Fruit fly (Drosophila melanogaster) whole organism, embryonic: ENCODE measurements around the gene CG13631.

Experiments used
- Ada2b ChIP-seq: fragments of 200-800 bp; sonication (Bioruptor generic); IDR thresholded peaks from 2 replicates; pipeline ENCODE4 v1.3.6; 2022; ENCODE audit warnings: missing biosample characterization, missing genetic modification characterization
- CG10431 ChIP-seq: fragments of 200-800 bp; sonication (Bioruptor generic); optimal IDR thresholded peaks from 3 replicates; lab custom pipeline; 2018; ENCODE audit warnings: missing biosample characterization, mild to moderate bottlenecking, missing genetic modification characterization
- CG11456 ChIP-seq: fragments of 200-800 bp; sonication (Bioruptor generic); IDR thresholded peaks from 3 replicates; pipeline ENCODE4 v1.3.6; 2022; ENCODE audit warnings: missing biosample characterization, missing genetic modification characterization
- CG11560 ChIP-seq: fragments of 200-800 bp; sonication (Bioruptor generic); IDR thresholded peaks from 3 replicates; pipeline ENCODE4 v1.3.6; 2022; ENCODE audit warnings: missing biosample characterization, missing genetic modification characterization
- CG13123 ChIP-seq: fragments of 200-800 bp; sonication (Bioruptor generic); optimal IDR thresholded peaks from 2 replicates; lab custom pipeline; 2016; ENCODE audit warnings: missing biosample characterization, missing genetic modification characterization
- CG13296 ChIP-seq: fragments of 200-800 bp; sonication (Bioruptor generic); optimal IDR thresholded peaks from 3 replicates; lab custom pipeline; 2018; ENCODE audit warnings: missing biosample characterization, mild to moderate bottlenecking, missing genetic modification characterization
- CG13775 ChIP-seq: fragments of 200-800 bp; sonication (Bioruptor generic); optimal IDR thresholded peaks from 3 replicates; lab custom pipeline; 2017; ENCODE audit warnings: missing biosample characterization, mild to moderate bottlenecking, missing genetic modification characterization
- CG16779 ChIP-seq: fragments of 200-800 bp; sonication (Bioruptor generic); IDR thresholded peaks from 2 replicates; pipeline ENCODE4 v1.3.6; 2022; ENCODE audit warnings: missing biosample characterization, missing genetic modification characterization
- CG17802 ChIP-seq: fragments of 200-800 bp; sonication (Bioruptor generic); optimal IDR thresholded peaks from 2 replicates; lab custom pipeline; 2018; ENCODE audit warnings: missing biosample characterization, mild to moderate bottlenecking, missing genetic modification characterization, moderate library complexity
- CG18764 ChIP-seq: fragments of 200-800 bp; sonication (Bioruptor generic); optimal IDR thresholded peaks from 3 replicates; lab custom pipeline; 2016; ENCODE audit warnings: missing biosample characterization, missing genetic modification characterization
- CG2120 ChIP-seq: fragments of 200-800 bp; sonication (Bioruptor generic); optimal IDR thresholded peaks from 3 replicates; lab custom pipeline; 2016; ENCODE audit warnings: missing biosample characterization, missing genetic modification characterization
- CG2129 ChIP-seq: fragments of 200-800 bp; sonication (Bioruptor generic); IDR thresholded peaks from 2 replicates; pipeline ENCODE4 v1.3.6; 2022; ENCODE audit warnings: missing biosample characterization, missing genetic modification characterization; ENCODE audit not compliant: partially characterized antibody
- CG30403 ChIP-seq: fragments of 200-800 bp; sonication (Bioruptor generic); optimal IDR thresholded peaks from 3 replicates; lab custom pipeline; 2016; ENCODE audit warnings: missing biosample characterization, missing genetic modification characterization
- CG3163 ChIP-seq: fragments of 200-800 bp; sonication (Bioruptor generic); optimal IDR thresholded peaks from 3 replicates; lab custom pipeline; 2016; ENCODE audit warnings: missing biosample characterization, missing genetic modification characterization
- CG32532 ChIP-seq: fragments of 200-800 bp; sonication (Bioruptor generic); IDR thresholded peaks from 2 replicates; pipeline ENCODE4 v1.3.6; 2022; ENCODE audit warnings: missing biosample characterization, missing genetic modification characterization
- CG4424 ChIP-seq: fragments of 200-800 bp; sonication (Bioruptor generic); optimal IDR thresholded peaks from 3 replicates; lab custom pipeline; 2016; ENCODE audit warnings: missing biosample characterization, missing genetic modification characterization
- CG6813 ChIP-seq: fragments of 200-800 bp; sonication (Bioruptor generic); optimal IDR thresholded peaks from 2 replicates; lab custom pipeline; 2017; ENCODE audit warnings: missing biosample characterization, missing genetic modification characterization, mild to moderate bottlenecking, moderate library complexity, missing genetic modification reagents
- CG9609 ChIP-seq: fragments of 200-800 bp; sonication (Bioruptor generic); optimal IDR thresholded peaks from 3 replicates; lab custom pipeline; 2016; ENCODE audit warnings: missing biosample characterization, missing genetic modification characterization
- CG9932 ChIP-seq: fragments of 200-800 bp; sonication (Bioruptor generic); IDR thresholded peaks from 2 replicates; pipeline ENCODE4 v1.3.6; 2022; ENCODE audit warnings: missing biosample characterization, missing genetic modification characterization
- CHES-1-like ChIP-seq: fragments of 200-800 bp; sonication (Bioruptor generic); optimal IDR thresholded peaks from 2 replicates; lab custom pipeline; 2016; ENCODE audit warnings: missing biosample characterization, missing genetic modification characterization
- Deaf1 ChIP-seq: fragments of 200-800 bp; optimal IDR thresholded peaks from 3 replicates; lab custom pipeline; 2019; ENCODE audit warnings: missing biosample characterization, mild to moderate bottlenecking, missing genetic modification characterization, moderate library complexity
- Doc2 ChIP-seq: fragments of 200-800 bp; sonication (Bioruptor generic); IDR thresholded peaks from 2 replicates; pipeline ENCODE4 v1.3.6; 2022; ENCODE audit warnings: missing biosample characterization, missing genetic modification characterization
- Drgx ChIP-seq: fragments of 200-800 bp; sonication (Bioruptor generic); IDR thresholded peaks from 2 replicates; pipeline ENCODE4 v1.3.6; 2022; ENCODE audit warnings: missing biosample characterization, missing genetic modification characterization
- Ets65A ChIP-seq: fragments of 200-800 bp; sonication (Bioruptor generic); peaks from one replicate; lab custom pipeline; 2016; ENCODE audit warnings: missing biosample characterization, missing genetic modification characterization
- HmgD ChIP-seq: fragments of 200-800 bp; sonication (Bioruptor generic); optimal IDR thresholded peaks from 3 replicates; lab custom pipeline; 2016; ENCODE audit warnings: missing biosample characterization, missing genetic modification characterization
- Hr78 ChIP-seq, 2 experiments: fragments of 200-800 bp in 1 of 2; fragments of >200 bp in 1 of 2; sonication (Bioruptor generic) in 1 of 2; optimal IDR thresholded peaks; 2 replicates each; lab custom pipeline; 2017 to 2019; ENCODE audit warnings: missing biosample characterization in 2 of 2, missing genetic modification characterization in 2 of 2, mild to moderate bottlenecking in 1 of 2, moderate library complexity in 1 of 2
- MBD-R2 ChIP-seq: fragments of 200-800 bp; sonication (Bioruptor generic); IDR thresholded peaks from 2 replicates; pipeline ENCODE4 v1.3.6; 2022; ENCODE audit warnings: missing biosample characterization, missing genetic modification characterization
- Scr ChIP-seq: fragments of 200-800 bp; sonication (Bioruptor generic); IDR thresholded peaks from 2 replicates; pipeline ENCODE4 v1.3.6; 2022; ENCODE audit warnings: missing biosample characterization, missing genetic modification characterization; ENCODE audit not compliant: partially characterized antibody
- Six4 ChIP-seq: fragments of 200-800 bp; sonication (Bioruptor generic); optimal IDR thresholded peaks from 2 replicates; lab custom pipeline; 2016; ENCODE audit warnings: missing biosample characterization, missing genetic modification characterization
- Tbp ChIP-seq: fragments of >200 bp; optimal IDR thresholded peaks from 2 replicates; lab custom pipeline; 2018; ENCODE audit warnings: missing biosample characterization, missing genetic modification characterization
- Trl ChIP-seq, 3 experiments: fragments of >200 bp in 2 of 3; fragments of 200-800 bp in 1 of 3; sonication (Bioruptor generic) in 1 of 3; optimal IDR thresholded peaks; 2 replicates in 1 of 3; 3 replicates in 2 of 3; lab custom pipeline; 2016 to 2017; ENCODE audit warnings: missing biosample characterization in 1 of 3, missing genetic modification characterization in 1 of 3
- Xrp1 ChIP-seq: fragments of 200-800 bp; sonication (Bioruptor generic); IDR thresholded peaks from 2 replicates; pipeline ENCODE4 v1.3.6; 2022; ENCODE audit warnings: missing biosample characterization, missing genetic modification characterization
- ato ChIP-seq: fragments of 200-800 bp; sonication (Bioruptor generic); IDR thresholded peaks from 2 replicates; pipeline ENCODE4 v1.3.6; 2022; ENCODE audit warnings: missing biosample characterization, missing genetic modification characterization; ENCODE audit not compliant: partially characterized antibody
- gsb-n ChIP-seq: fragments of 200-800 bp; sonication (Bioruptor generic); optimal IDR thresholded peaks from 3 replicates; lab custom pipeline; 2018; ENCODE audit warnings: missing biosample characterization, mild to moderate bottlenecking, missing genetic modification characterization
- hb ChIP-seq: fragments of 200-800 bp; sonication (Bioruptor generic); IDR thresholded peaks from 3 replicates; pipeline ENCODE4 v1.3.6; 2022; ENCODE audit warnings: missing biosample characterization, missing genetic modification characterization; ENCODE audit not compliant: partially characterized antibody
- hbn ChIP-seq: fragments of 200-800 bp; sonication (Bioruptor generic); IDR thresholded peaks from 2 replicates; pipeline ENCODE4 v1.3.6; 2022; ENCODE audit warnings: missing biosample characterization, missing genetic modification characterization; ENCODE audit not compliant: partially characterized antibody
- kni ChIP-seq: fragments of 200-800 bp; sonication (Bioruptor generic); optimal IDR thresholded peaks from 3 replicates; lab custom pipeline; 2017; ENCODE audit warnings: mild to moderate bottlenecking, missing biosample characterization, missing genetic modification reagents, missing genetic modification characterization
- run ChIP-seq: fragments of 200-800 bp; sonication (Bioruptor generic); optimal IDR thresholded peaks from 3 replicates; lab custom pipeline; 2018; ENCODE audit warnings: missing biosample characterization, mild to moderate bottlenecking, missing genetic modification characterization
- sqz ChIP-seq: fragments of 200-800 bp; sonication (Bioruptor generic); optimal IDR thresholded peaks from 3 replicates; lab custom pipeline; 2018; ENCODE audit warnings: missing biosample characterization, mild to moderate bottlenecking, missing genetic modification characterization
- sr ChIP-seq: fragments of 200-800 bp; sonication (Bioruptor generic); IDR thresholded peaks from 3 replicates; pipeline ENCODE4 v1.3.6; 2022; ENCODE audit warnings: missing biosample characterization, missing genetic modification characterization
- tgo ChIP-seq: fragments of 200-800 bp; sonication (Bioruptor generic); IDR thresholded peaks from 3 replicates; pipeline ENCODE4 v1.3.6; 2022; ENCODE audit warnings: missing biosample characterization, missing genetic modification characterization
- twi ChIP-seq: fragments of 200-800 bp; optimal IDR thresholded peaks from 2 replicates; lab custom pipeline; 2019; ENCODE audit warnings: missing biosample characterization, mild to moderate bottlenecking, missing genetic modification characterization, moderate library complexity
- vnd ChIP-seq: fragments of 200-800 bp; sonication (Bioruptor generic); IDR thresholded peaks from 3 replicates; pipeline ENCODE4 v1.3.6; 2022; ENCODE audit warnings: missing biosample characterization, missing genetic modification characterization; ENCODE audit not compliant: partially characterized antibody
- yki ChIP-seq: fragments of >200 bp; optimal IDR thresholded peaks from 3 replicates; lab custom pipeline; 2018
- zen2 ChIP-seq: fragments of 200-800 bp; sonication (Bioruptor generic); IDR thresholded peaks from 3 replicates; pipeline ENCODE4 v1.3.6; 2022; ENCODE audit warnings: missing biosample characterization, missing genetic modification characterization; ENCODE audit not compliant: partially characterized antibody

CG13631 gene

dm6 chr3R:24753561-24754027 is 15.6 kb upstream of the CG13631 start, which contains the start of gene asp (continued):
- TF ChIP-seq vnd (GFP tag; lab: Robert Waterston, UW) (peak; percentile 85), CG9932 (GFP tag; lab: Robert Waterston, UW) (0 out of 2 replicates have a peak, but pooled peaks have one; percentile 30), CG30403 (peak; percentile 52), Xrp1 (GFP tag; lab: Robert Waterston, UW) (0 out of 2 replicates have a peak, but pooled peaks have one; percentile 11), zen2 (peak; percentile 54), CG18764 (GFP tag; lab: Kevin White, UChicago) (no peak), Six4 (GFP tag; lab: Kevin White, UChicago) (peak; percentile 47), CG4424 (GFP tag; lab: Kevin White, UChicago) (no peak), CG17802 (tag; lab: Kevin White, UChicago) (peak; percentile 98), hb (GFP tag; lab: Robert Waterston, UW) (peak; percentile 84), Tbp (GFP tag; lab: Kevin White, UChicago) (no peak), CG11560 (peak; percentile 73; the same call in 2 of the 3 replicates), tgo (GFP tag; lab: Robert Waterston, UW) (peak; percentile 21; the same call in 1 of the 3 replicates), Ada2b (GFP tag; lab: Robert Waterston, UW) (0 out of 2 replicates have a peak, but pooled peaks have one; percentile 10), CG2129 (GFP tag; lab: Robert Waterston, UW) (peak; percentile 63)

- TF ChIP-seq Ets65A (GFP tag; lab: Kevin White, UChicago) (peak; percentile 43), CG9609 (GFP tag; lab: Kevin White, UChicago) (no peak)
Observed at dm6 chr3R:24764971-24765370, 4.2 kb upstream of the CG13631 start, which contains the start of gene AstA. AstA (minus strand) TSS chr3R:24765071.

dm6 chr3R:24766684-24767083 is 2.5 kb upstream of the CG13631 start:
- TF ChIP-seq run (tag; lab: Kevin White, UChicago) (no peak), Deaf1 (tag; lab: Kevin White, UChicago) (no peak), sr (0 out of 3 replicates have a peak, but pooled peaks have one; percentile 28), CG32532 (no peak), Drgx (GFP tag; lab: Robert Waterston, UW) (peak; percentile 47; the same call in 1 of the 2 replicates), kni (no peak), CG13296 (no peak)

- no peak for TF ChIP-seq Doc2 (GFP tag; lab: Robert Waterston, UW)
- no peak for TF ChIP-seq CG16779
- no peak for TF ChIP-seq yki (lab: Kevin White, UChicago)
- no peak for TF ChIP-seq CG2120 (GFP tag; lab: Kevin White, UChicago)
- no peak for TF ChIP-seq Scr (GFP tag; lab: Robert Waterston, UW)
- TF ChIP-seq hbn (GFP tag; lab: Robert Waterston, UW) = 0 out of 2 replicates have a peak, but pooled peaks have one; percentile 13
- no peak for TF ChIP-seq CG11456 (GFP tag; lab: Robert Waterston, UW)
- peak; percentile 7 for TF ChIP-seq CG6813 (GFP tag; lab: Kevin White, UChicago)
- TF ChIP-seq CG10431 (GFP tag; lab: Kevin White, UChicago) = peak; percentile 62
- no peak for TF ChIP-seq HmgD (GFP tag; lab: Kevin White, UChicago)
- no peak for TF ChIP-seq CG13123
- peak; percentile 40 for TF ChIP-seq sqz (GFP tag; lab: Kevin White, UChicago)
- peak; percentile 72 for TF ChIP-seq CG3163 (GFP tag; lab: Kevin White, UChicago)
- no peak for TF ChIP-seq ato (GFP tag; lab: Robert Waterston, UW)
- peak in 1 of 2 experiments; percentile 62 for TF ChIP-seq Hr78 (GFP tag; optimal IDR thresholded peaks at IDR 0.05; lab: Kevin White, UChicago)
- TF ChIP-seq CHES-1-like (GFP tag; lab: Kevin White, UChicago) = no peak
- peak; percentile 12 for TF ChIP-seq twi (tag; lab: Kevin White, UChicago)
- no peak for TF ChIP-seq CG13775 (GFP tag; lab: Kevin White, UChicago)
- TF ChIP-seq MBD-R2 (GFP tag; lab: Robert Waterston, UW) = no peak
- peak; percentile 49 to 73 for TF ChIP-seq Trl (optimal IDR thresholded peaks at IDR 0.05; lab: Kevin White, UChicago)
- TF ChIP-seq Trl (GFP tag; optimal IDR thresholded peaks at IDR 0.05; lab: Kevin White, UChicago) = no peak
- peak; percentile 47 for TF ChIP-seq gsb-n (tag; lab: Kevin White, UChicago)
Observed at dm6 chr3R:24767667-24768340, 1.3 kb upstream of the CG13631 start.
